Fruit fly (Drosophila melanogaster) whole organism, prepupa: ENCODE measurements around the gene CG43245.

Source experiments
- Blimp-1 ChIP-seq: fragments of 200-800 bp; sonication (Bioruptor generic); optimal IDR thresholded peaks from 3 replicates; lab custom pipeline; 2017; ENCODE audit warnings: missing biosample characterization, missing genetic modification characterization, mild to moderate bottlenecking, moderate library complexity, missing genetic modification reagents
- CG10631 ChIP-seq: fragments of 200-800 bp; sonication (Bioruptor generic); optimal IDR thresholded peaks from 2 replicates; lab custom pipeline; 2016; ENCODE audit warnings: missing biosample characterization, missing genetic modification characterization
- CG10669 ChIP-seq: fragments of 200-800 bp; sonication (Bioruptor generic); optimal IDR thresholded peaks from 3 replicates; lab custom pipeline; 2018; ENCODE audit warnings: missing biosample characterization, mild to moderate bottlenecking, missing genetic modification characterization, moderate library complexity
- CG11294 ChIP-seq: fragments of 200-800 bp; sonication (Bioruptor generic); IDR thresholded peaks from 2 replicates; pipeline ENCODE4 v1.3.6; 2022; ENCODE audit warnings: missing biosample characterization, missing genetic modification characterization
- CG11762 ChIP-seq: fragments of 200-800 bp; sonication (Bioruptor generic); optimal IDR thresholded peaks from 3 replicates; lab custom pipeline; 2016; ENCODE audit warnings: missing biosample characterization, missing genetic modification characterization; ENCODE audit not compliant: insufficient read depth
- CG11902 ChIP-seq: fragments of 200-800 bp; sonication (Bioruptor generic); optimal IDR thresholded peaks from 3 replicates; lab custom pipeline; 2016; ENCODE audit warnings: missing biosample characterization, missing genetic modification characterization
- CG15336 ChIP-seq: fragments of 200-800 bp; sonication (Bioruptor generic); IDR thresholded peaks from 2 replicates; pipeline ENCODE4 v1.3.6; 2022; ENCODE audit warnings: missing biosample characterization, missing genetic modification characterization
- CG1621 ChIP-seq: fragments of 200-800 bp; sonication (Bioruptor generic); optimal IDR thresholded peaks from 3 replicates; lab custom pipeline; 2018; ENCODE audit warnings: missing biosample characterization, mild to moderate bottlenecking, missing genetic modification characterization
- CG16779 ChIP-seq: fragments of 200-800 bp; sonication (Bioruptor generic); optimal IDR thresholded peaks from 3 replicates; lab custom pipeline; 2017; ENCODE audit warnings: missing biosample characterization, mild to moderate bottlenecking, missing genetic modification characterization
- CG3032 ChIP-seq: fragments of 200-800 bp; optimal IDR thresholded peaks from 2 replicates; lab custom pipeline; 2019; ENCODE audit warnings: missing biosample characterization, mild to moderate bottlenecking, missing genetic modification characterization, moderate library complexity
- CG31627 ChIP-seq: fragments of 200-800 bp; sonication (Bioruptor generic); optimal IDR thresholded peaks from 3 replicates; lab custom pipeline; 2016; ENCODE audit warnings: missing biosample characterization, missing genetic modification characterization
- CG32006 ChIP-seq: fragments of 200-800 bp; sonication (Bioruptor generic); optimal IDR thresholded peaks from 3 replicates; lab custom pipeline; 2017; ENCODE audit warnings: missing biosample characterization, mild to moderate bottlenecking, missing genetic modification characterization
- CG3919 ChIP-seq: fragments of 200-800 bp; sonication (Bioruptor generic); optimal IDR thresholded peaks from 3 replicates; lab custom pipeline; 2016; ENCODE audit warnings: missing biosample characterization, missing genetic modification characterization
- CG4318 ChIP-seq: fragments of 200-800 bp; sonication (Bioruptor generic); optimal IDR thresholded peaks from 3 replicates; lab custom pipeline; 2017; ENCODE audit warnings: missing biosample characterization, mild to moderate bottlenecking, missing genetic modification characterization
- CG6163 ChIP-seq: fragments of 200-800 bp; sonication (Bioruptor generic); IDR thresholded peaks from 3 replicates; pipeline ENCODE4 v1.3.6; 2022; ENCODE audit warnings: missing biosample characterization, missing genetic modification characterization
- CG6808 ChIP-seq: fragments of 200-800 bp; sonication (Bioruptor generic); optimal IDR thresholded peaks from 3 replicates; lab custom pipeline; 2017; ENCODE audit warnings: missing biosample characterization, missing genetic modification characterization, mild to moderate bottlenecking, moderate library complexity, missing genetic modification reagents
- CG7368 ChIP-seq: fragments of 200-800 bp; sonication (Bioruptor generic); optimal IDR thresholded peaks from 3 replicates; lab custom pipeline; 2016; ENCODE audit warnings: missing biosample characterization, missing genetic modification characterization
- CG8319 ChIP-seq: fragments of 200-800 bp; sonication (Bioruptor generic); optimal IDR thresholded peaks from 3 replicates; lab custom pipeline; 2016; ENCODE audit warnings: missing biosample characterization, missing genetic modification characterization
- CG9139 ChIP-seq: fragments of 200-800 bp; sonication (Bioruptor generic); optimal IDR thresholded peaks from 3 replicates; lab custom pipeline; 2017; ENCODE audit warnings: missing biosample characterization, mild to moderate bottlenecking, missing genetic modification characterization
- Eip75B ChIP-seq: fragments of 200-800 bp; sonication (Bioruptor generic); optimal IDR thresholded peaks from 3 replicates; lab custom pipeline; 2016; ENCODE audit warnings: missing biosample characterization, missing genetic modification characterization
- Eip78C ChIP-seq: fragments of 200-800 bp; sonication (Bioruptor generic); peaks from one replicate; lab custom pipeline; 2016; ENCODE audit warnings: missing biosample characterization, missing genetic modification characterization
- Eip93F ChIP-seq: fragments of 200-800 bp; sonication (Bioruptor generic); optimal IDR thresholded peaks from 2 replicates; lab custom pipeline; 2016; ENCODE audit warnings: missing biosample characterization, mild to moderate bottlenecking, missing genetic modification characterization
- Ets21C ChIP-seq: fragments of 200-800 bp; sonication (Bioruptor generic); optimal IDR thresholded peaks from 3 replicates; lab custom pipeline; 2016; ENCODE audit warnings: missing biosample characterization, missing genetic modification characterization
- Gug ChIP-seq: fragments of 200-800 bp; sonication (Bioruptor generic); IDR thresholded peaks from 2 replicates; pipeline ENCODE4 v1.3.6; 2022; ENCODE audit warnings: missing biosample characterization, missing genetic modification characterization
- Hr39 ChIP-seq: fragments of 200-800 bp; sonication (Bioruptor generic); optimal IDR thresholded peaks from 2 replicates; lab custom pipeline; 2016; ENCODE audit warnings: missing biosample characterization, missing genetic modification characterization
- Met ChIP-seq: fragments of 200-800 bp; sonication (Bioruptor generic); optimal IDR thresholded peaks from 3 replicates; lab custom pipeline; 2016; ENCODE audit warnings: missing biosample characterization, missing genetic modification characterization
- OdsH ChIP-seq: fragments of 200-800 bp; sonication (Bioruptor generic); optimal IDR thresholded peaks from 3 replicates; lab custom pipeline; 2016; ENCODE audit warnings: missing biosample characterization, missing genetic modification characterization
- Smox ChIP-seq: fragments of 200-800 bp; sonication (Bioruptor generic); optimal IDR thresholded peaks from 3 replicates; lab custom pipeline; 2016; ENCODE audit warnings: missing biosample characterization, missing genetic modification characterization
- Sox102F ChIP-seq: fragments of 200-800 bp; sonication (Bioruptor generic); optimal IDR thresholded peaks from 2 replicates; lab custom pipeline; 2016; ENCODE audit warnings: missing biosample characterization, mild to moderate bottlenecking, missing genetic modification characterization
- Sox14 ChIP-seq: fragments of 200-800 bp; sonication (Bioruptor generic); optimal IDR thresholded peaks from 3 replicates; lab custom pipeline; 2016; ENCODE audit warnings: missing biosample characterization, missing genetic modification characterization
- Sox15 ChIP-seq: fragments of 200-800 bp; sonication (Bioruptor generic); optimal IDR thresholded peaks from 3 replicates; lab custom pipeline; 2016; ENCODE audit warnings: missing biosample characterization, missing genetic modification characterization
- achi ChIP-seq: fragments of 200-800 bp; sonication (Bioruptor generic); optimal IDR thresholded peaks from 3 replicates; lab custom pipeline; 2016; ENCODE audit warnings: missing biosample characterization, missing genetic modification characterization
- acj6 ChIP-seq: fragments of 200-800 bp; sonication (Bioruptor generic); optimal IDR thresholded peaks from 3 replicates; lab custom pipeline; 2016; ENCODE audit warnings: missing biosample characterization, missing genetic modification characterization
- dac ChIP-seq: fragments of 200-800 bp; sonication (Bioruptor generic); optimal IDR thresholded peaks from 2 replicates; lab custom pipeline; 2017; ENCODE audit warnings: missing biosample characterization, mild to moderate bottlenecking, missing genetic modification characterization
- dsx ChIP-seq: fragments of 200-800 bp; optimal IDR thresholded peaks from 3 replicates; lab custom pipeline; 2019; ENCODE audit warnings: missing biosample characterization, mild to moderate bottlenecking, missing genetic modification characterization, moderate library complexity; ENCODE audit not compliant: poor library complexity, severe bottlenecking
- eg ChIP-seq: fragments of 200-800 bp; sonication (Bioruptor generic); IDR thresholded peaks from 3 replicates; pipeline ENCODE4 v1.3.6; 2022; ENCODE audit warnings: missing biosample characterization, missing genetic modification characterization
- esn ChIP-seq: fragments of 200-800 bp; sonication (Bioruptor generic); optimal IDR thresholded peaks from 2 replicates; lab custom pipeline; 2016; ENCODE audit warnings: missing biosample characterization, mild to moderate bottlenecking, missing genetic modification characterization, moderate library complexity
- fd59A ChIP-seq: fragments of 200-800 bp; sonication (Bioruptor generic); optimal IDR thresholded peaks from 2 replicates; lab custom pipeline; 2017; ENCODE audit warnings: missing biosample characterization, mild to moderate bottlenecking, missing genetic modification characterization, missing genetic modification reagents
- fd85E ChIP-seq: fragments of 200-800 bp; sonication (Bioruptor generic); optimal IDR thresholded peaks from 3 replicates; lab custom pipeline; 2016; ENCODE audit warnings: missing biosample characterization, missing genetic modification characterization
- lz ChIP-seq: fragments of 200-800 bp; sonication (Bioruptor generic); optimal IDR thresholded peaks from 3 replicates; lab custom pipeline; 2016; ENCODE audit warnings: missing biosample characterization, missing genetic modification characterization
- net ChIP-seq: fragments of 200-800 bp; sonication (Bioruptor generic); optimal IDR thresholded peaks from 3 replicates; lab custom pipeline; 2016; ENCODE audit warnings: missing biosample characterization, missing genetic modification characterization
- pdm3 ChIP-seq: fragments of 200-800 bp; sonication (Bioruptor generic); optimal IDR thresholded peaks from 3 replicates; lab custom pipeline; 2016; ENCODE audit warnings: missing biosample characterization, missing genetic modification characterization
- salr ChIP-seq, 2 experiments: fragments of 200-800 bp; sonication (Bioruptor generic); optimal IDR thresholded peaks; 3 replicates each; lab custom pipeline; 2016 to 2018; ENCODE audit warnings: missing biosample characterization in 2 of 2, missing genetic modification characterization in 2 of 2, mild to moderate bottlenecking in 1 of 2
- spab ChIP-seq: fragments of 200-800 bp; sonication (Bioruptor generic); optimal IDR thresholded peaks from 2 replicates; lab custom pipeline; 2017; ENCODE audit warnings: missing biosample characterization, mild to moderate bottlenecking, missing genetic modification characterization, missing genetic modification reagents
- topi ChIP-seq: fragments of 200-800 bp; sonication (Bioruptor generic); optimal IDR thresholded peaks from 3 replicates; lab custom pipeline; 2016; ENCODE audit warnings: missing biosample characterization, missing genetic modification characterization
- vri ChIP-seq: fragments of 200-800 bp; sonication (Bioruptor generic); optimal IDR thresholded peaks from 3 replicates; lab custom pipeline; 2016; ENCODE audit warnings: missing biosample characterization, mild to moderate bottlenecking, missing genetic modification characterization

CG43245 gene

dm6 chr3L:10750668-10751067 lies 21.1 kb upstream of the CG43245 start (continued):
- TF ChIP-seq vri (GFP tag; lab: Kevin White, UChicago) = no peak
- TF ChIP-seq acj6 = peak; percentile 81
- TF ChIP-seq Met (GFP tag; lab: Kevin White, UChicago) = peak; percentile 21
- TF ChIP-seq CG11902 (GFP tag; lab: Kevin White, UChicago) = peak; percentile 22
- TF ChIP-seq Gug (GFP tag; lab: Robert Waterston, UW) = peak; percentile 86
- peak; percentile 12 for TF ChIP-seq lz (GFP tag; lab: Kevin White, UChicago)
- peak; percentile 90 for TF ChIP-seq CG3919 (GFP tag; lab: Kevin White, UChicago)
- TF ChIP-seq Sox14 (GFP tag; lab: Kevin White, UChicago) = peak; percentile 81
- TF ChIP-seq CG10669 = peak; percentile 88
- peak; percentile 85 to 87 for TF ChIP-seq salr (GFP tag; optimal IDR thresholded peaks at IDR 0.05; lab: Kevin White, UChicago)
- TF ChIP-seq esn = peak; percentile 14
- peak; percentile 89 for TF ChIP-seq CG10631 (GFP tag; lab: Kevin White, UChicago)
- TF ChIP-seq Ets21C = no peak
- peak; percentile 65 for TF ChIP-seq CG11762 (GFP tag; lab: Kevin White, UChicago)
- peak; percentile 76 for TF ChIP-seq net
- TF ChIP-seq CG9139 = peak; percentile 85
- peak; percentile 82 for TF ChIP-seq achi
- TF ChIP-seq topi (GFP tag; lab: Kevin White, UChicago) = peak; percentile 23
- peak; percentile 90 for TF ChIP-seq spab (GFP tag; lab: Kevin White, UChicago)
- no peak for TF ChIP-seq Smox (GFP tag; lab: Kevin White, UChicago)
- TF ChIP-seq fd59A (GFP tag; lab: Kevin White, UChicago) = peak; percentile 88
- no peak for TF ChIP-seq fd85E (GFP tag; lab: Kevin White, UChicago)
- peak; percentile 90 for TF ChIP-seq CG1621 (tag; lab: Kevin White, UChicago)
- TF ChIP-seq eg (GFP tag; lab: Robert Waterston, UW) = peak; percentile 89
- no peak for TF ChIP-seq Blimp-1 (GFP tag; lab: Kevin White, UChicago)
- TF ChIP-seq Eip75B (GFP tag; lab: Kevin White, UChicago) = peak; percentile 79
- peak; percentile 26 for TF ChIP-seq CG31627 (GFP tag; lab: Kevin White, UChicago)
- peak; percentile 67; the same call in 1 of the 2 replicates for TF ChIP-seq CG11294
- TF ChIP-seq Eip93F (GFP tag; lab: Kevin White, UChicago) = no peak
- TF ChIP-seq dsx = peak; percentile 84
- peak; percentile 88 for TF ChIP-seq CG15336
- peak; percentile 62 for TF ChIP-seq CG7368 (GFP tag; lab: Kevin White, UChicago)
- TF ChIP-seq Sox102F (GFP tag; lab: Kevin White, UChicago) = no peak
- TF ChIP-seq pdm3 = peak; percentile 83
- peak; percentile 92 for TF ChIP-seq CG3032 (tag; lab: Kevin White, UChicago)

- no peak for TF ChIP-seq CG16779 (tag; lab: Kevin White, UChicago)
- TF ChIP-seq Eip78C (GFP tag; lab: Kevin White, UChicago) = peak; percentile 57
- TF ChIP-seq Sox15 = no peak
- TF ChIP-seq CG8319 = no peak
- TF ChIP-seq net = no peak
- TF ChIP-seq dsx = peak; percentile 94
- no peak for TF ChIP-seq Blimp-1 (GFP tag; lab: Kevin White, UChicago)
- TF ChIP-seq CG4318 (GFP tag; lab: Kevin White, UChicago) = no peak
These were observed 20.4 kb upstream of the CG43245 start for dm6 chr3L:10751283-10751682.

- TF ChIP-seq dac (GFP tag; lab: Kevin White, UChicago) (peak; percentile 78), acj6 (peak; percentile 82), CG31627 (GFP tag; lab: Kevin White, UChicago) (peak; percentile 70), CG10631 (GFP tag; lab: Kevin White, UChicago) (peak; percentile 86), Eip93F (GFP tag; lab: Kevin White, UChicago) (no peak), Met (GFP tag; lab: Kevin White, UChicago) (peak; percentile 70), Blimp-1 (GFP tag; lab: Kevin White, UChicago) (peak; percentile 38), net (peak; percentile 91), CG8319 (peak; percentile 64), CG9139 (peak; percentile 67), CG6163 (GFP tag; lab: Robert Waterston, UW) (peak; percentile 89), CG32006 (GFP tag; lab: Kevin White, UChicago) (peak; percentile 95), OdsH (GFP tag; lab: Kevin White, UChicago) (peak; percentile 88), CG4318 (GFP tag; lab: Kevin White, UChicago) (peak; percentile 91), CG6808 (GFP tag; lab: Kevin White, UChicago) (peak; percentile 80), topi (GFP tag; lab: Kevin White, UChicago) (peak; percentile 72), CG16779 (tag; lab: Kevin White, UChicago) (peak; percentile 66), fd85E (GFP tag; lab: Kevin White, UChicago) (peak; percentile 39), Eip78C (GFP tag; lab: Kevin White, UChicago) (peak; percentile 97), Hr39 (peak; percentile 60), spab (GFP tag; lab: Kevin White, UChicago) (peak; percentile 83), achi (peak; percentile 91), Smox (GFP tag; lab: Kevin White, UChicago) (peak; percentile 76)
These were observed 19.1 kb upstream of the CG43245 start for dm6 chr3L:10752588-10753057.
